Worm (Caenorhabditis elegans) whole organism, early embryonic: Measurements from ENCODE around the gene pyp-1.

Experiments
- B0310.2 ChIP-seq: sonication (generic microtip); optimal IDR thresholded peaks from 2 replicates; lab custom pipeline; 2016; ENCODE audit warnings: mild to moderate bottlenecking, missing genetic modification characterization, missing compliant biosample characterization
- F13C5.2 ChIP-seq: sonication (generic microtip); optimal IDR thresholded peaks from 2 replicates; lab custom pipeline; 2017; ENCODE audit warnings: mild to moderate bottlenecking, missing genetic modification characterization, inconsistent platforms, missing compliant biosample characterization
- aly-1 ChIP-seq: sonication (generic microtip); optimal IDR thresholded peaks from 2 replicates; lab custom pipeline; 2016; ENCODE audit warnings: missing genetic modification characterization, missing compliant biosample characterization
- ama-1 ChIP-seq: fragments of 150-350 bp; optimal IDR thresholded peaks from 2 replicates; lab custom pipeline; 2014
- ceh-13 ChIP-seq: fragments of 200-800 bp; sonication (Bioruptor generic); optimal IDR thresholded peaks from 2 replicates; lab custom pipeline; 2018; ENCODE audit warnings: mild to moderate bottlenecking, missing genetic modification characterization, missing compliant biosample characterization
- ceh-36 ChIP-seq: sonication (generic microtip); optimal IDR thresholded peaks from 2 replicates; lab custom pipeline; 2016; ENCODE audit warnings: missing genetic modification characterization, inconsistent platforms, missing compliant biosample characterization
- ets-7 ChIP-seq: sonication (generic microtip); optimal IDR thresholded peaks from 2 replicates; lab custom pipeline; 2016; ENCODE audit warnings: missing genotype, missing genetic modification characterization, missing compliant biosample characterization
- flt-1 ChIP-seq: fragments of 200-800 bp; sonication (Bioruptor generic); IDR thresholded peaks from 2 replicates; pipeline ENCODE4 v1.3.6; 2022; ENCODE audit warnings: missing genetic modification characterization, missing compliant biosample characterization
- hmbx-1 ChIP-seq: sonication (generic microtip); optimal IDR thresholded peaks from 2 replicates; lab custom pipeline; 2016; ENCODE audit warnings: mild to moderate bottlenecking, missing genetic modification characterization, missing compliant biosample characterization
- hmg-4 ChIP-seq: fragments of 200-800 bp; sonication (Bioruptor generic); optimal IDR thresholded peaks from 2 replicates; lab custom pipeline; 2018; ENCODE audit warnings: mild to moderate bottlenecking, missing genetic modification characterization, missing compliant biosample characterization
- hnd-1 ChIP-seq: sonication (generic microtip); optimal IDR thresholded peaks from 2 replicates; lab custom pipeline; 2016; ENCODE audit warnings: missing genetic modification characterization, missing compliant biosample characterization
- pes-1 ChIP-seq: fragments of 200-800 bp; sonication (Bioruptor generic); IDR thresholded peaks from 2 replicates; pipeline ENCODE4 v1.3.6; 2022; ENCODE audit warnings: missing genetic modification reagents, missing genetic modification characterization, missing compliant biosample characterization
- scrt-1 ChIP-seq: fragments of 200-800 bp; sonication (Bioruptor generic); IDR thresholded peaks from 2 replicates; pipeline ENCODE4 v1.3.6; 2022; ENCODE audit warnings: missing genetic modification characterization, missing compliant biosample characterization
- sea-1 ChIP-seq: fragments of 200-800 bp; sonication (Bioruptor generic); conservative IDR thresholded peaks from 2 replicates; pipeline ENCODE4 v1.3.6; 2022; ENCODE audit warnings: missing genetic modification characterization, missing compliant biosample characterization
- tbx-11 ChIP-seq: fragments of 200-800 bp; sonication (Bioruptor generic); IDR thresholded peaks from 2 replicates; pipeline ENCODE4 v1.3.6; 2022; ENCODE audit warnings: missing genetic modification characterization, missing compliant biosample characterization
- tbx-37 ChIP-seq: fragments of 200-800 bp; sonication (Bioruptor generic); conservative IDR thresholded peaks from 2 replicates; pipeline ENCODE4 v1.3.6; 2022; ENCODE audit warnings: missing genetic modification reagents, missing genetic modification characterization, missing compliant biosample characterization
- tra-4 ChIP-seq: sonication (generic microtip); optimal IDR thresholded peaks from 2 replicates; lab custom pipeline; 2017; ENCODE audit warnings: missing genetic modification characterization, missing compliant biosample characterization

pyp-1 gene

ce11 chrIV:10016977-10017376 is 18.3 kb upstream of the pyp-1 start, which contains the start of gene ent-7:
TSS of gene ent-7 (plus strand) at chrIV:10017277.
- no peak for TF ChIP-seq ceh-13 (GFP tag; lab: Kevin White, UChicago)
- no peak for TF ChIP-seq tbx-11 (GFP tag; lab: Robert Waterston, UW)
- no peak for TF ChIP-seq B0310.2 (tag; lab: Kevin White, UChicago)
- TF ChIP-seq scrt-1 (GFP tag; lab: Robert Waterston, UW), result no peak
- TF ChIP-seq ama-1 (lab: Kevin White, UChicago), result no peak
- TF ChIP-seq hnd-1 (tag; lab: Kevin White, UChicago), result no peak
- no peak for TF ChIP-seq aly-1 (tag; lab: Kevin White, UChicago)
- TF ChIP-seq tbx-37 (GFP tag; lab: Robert Waterston, UW), result no peak
- TF ChIP-seq hmg-4 (GFP tag; lab: Kevin White, UChicago), result no peak
- no peak for TF ChIP-seq hmbx-1 (tag; lab: Kevin White, UChicago)
- no peak for TF ChIP-seq flt-1
- TF ChIP-seq pes-1, result no peak
- TF ChIP-seq ceh-36 (tag; lab: Kevin White, UChicago), result no peak
- no peak for TF ChIP-seq tra-4 (tag; lab: Kevin White, UChicago)
- TF ChIP-seq F13C5.2, result no peak

DNA sequence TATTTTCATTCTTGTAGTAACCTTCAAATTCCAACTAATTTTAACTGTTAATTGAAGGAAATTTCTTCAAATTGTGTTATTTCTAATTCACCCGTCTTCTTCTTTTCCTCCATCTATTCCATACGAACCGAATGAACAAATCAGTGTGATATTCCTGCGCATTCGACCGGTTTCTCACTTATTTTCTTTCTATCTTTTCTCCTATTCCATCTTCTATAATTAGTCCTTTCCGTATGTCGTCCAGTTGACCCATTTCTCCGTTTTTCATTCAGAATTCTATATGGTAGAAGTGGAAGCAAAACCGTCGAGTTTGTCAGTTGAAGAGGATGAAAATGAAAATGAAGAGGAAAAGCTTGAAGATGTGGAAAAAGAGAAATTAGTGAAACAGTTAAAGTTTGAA is 10.8 kb upstream of the pyp-1 start, which contains the start of gene magu-4:
magu-4 (plus strand) TSS at position 218 of the 400 bp plus-strand sequence.
- TF ChIP-seq tbx-11 (GFP tag; lab: Robert Waterston, UW) (no peak), ets-7 (tag; lab: Kevin White, UChicago) (no peak), ama-1 (lab: Kevin White, UChicago) (no peak), tra-4 (tag; lab: Kevin White, UChicago) (no peak), hmg-4 (GFP tag; lab: Kevin White, UChicago) (no peak), tbx-37 (GFP tag; lab: Robert Waterston, UW) (no peak), B0310.2 (tag; lab: Kevin White, UChicago) (no peak), ceh-36 (tag; lab: Kevin White, UChicago) (no peak), pes-1 (no peak), flt-1 (no peak), aly-1 (tag; lab: Kevin White, UChicago) (no peak), ceh-13 (GFP tag; lab: Kevin White, UChicago) (no peak), hmbx-1 (tag; lab: Kevin White, UChicago) (no peak), hnd-1 (tag; lab: Kevin White, UChicago) (no peak), F13C5.2 (no peak), sea-1 (GFP tag; lab: Robert Waterston, UW) (no peak), scrt-1 (GFP tag; lab: Robert Waterston, UW) (no peak)

DNA sequence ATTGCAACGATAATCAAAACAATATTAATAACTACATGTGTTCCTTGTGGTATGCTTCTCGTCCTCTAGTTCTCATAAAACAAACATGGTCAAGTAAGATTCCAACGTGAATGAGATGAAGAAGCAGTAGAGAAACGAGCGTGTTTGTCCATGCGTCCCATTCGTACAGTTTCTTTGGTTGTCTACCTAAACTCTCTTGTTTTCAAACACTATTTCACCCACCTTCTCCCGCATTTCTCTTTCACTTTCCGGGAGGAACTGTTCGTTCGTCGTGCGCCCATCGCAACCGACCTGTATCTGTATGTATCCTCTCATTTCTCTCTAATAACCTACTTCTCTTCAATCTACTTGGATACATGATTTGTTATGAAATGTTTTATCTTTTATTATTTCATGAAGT is 9.0 kb upstream of the pyp-1 start:
- no peak for TF ChIP-seq ets-7 (tag; lab: Kevin White, UChicago)
- TF ChIP-seq scrt-1 (GFP tag; lab: Robert Waterston, UW), result no peak
- no peak for TF ChIP-seq ceh-36 (tag; lab: Kevin White, UChicago)
- no peak for TF ChIP-seq aly-1 (tag; lab: Kevin White, UChicago)
- TF ChIP-seq tra-4 (tag; lab: Kevin White, UChicago), result no peak

- TF ChIP-seq ama-1 (lab: Kevin White, UChicago), result no peak
- TF ChIP-seq aly-1 (tag; lab: Kevin White, UChicago), result no peak
- no peak for TF ChIP-seq F13C5.2
- TF ChIP-seq scrt-1 (GFP tag; lab: Robert Waterston, UW), result no peak
- no peak for TF ChIP-seq pes-1
- no peak for TF ChIP-seq flt-1
- TF ChIP-seq ceh-36 (tag; lab: Kevin White, UChicago), result no peak
- no peak for TF ChIP-seq hmg-4 (GFP tag; lab: Kevin White, UChicago)
- no peak for TF ChIP-seq tbx-11 (GFP tag; lab: Robert Waterston, UW)
- TF ChIP-seq ets-7 (tag; lab: Kevin White, UChicago), result no peak
Measured at ce11 chrIV:10006792-10007191, 8.1 kb upstream of the pyp-1 start, which contains the start of gene C47E12.13. TSS of gene C47E12.13 (minus strand) at chrIV:10006892.

ce11 chrIV:10003372-10003771 is 4.6 kb upstream of the pyp-1 start, which contains the start of the genes C47E12.2 and sars-1:
TSS of gene C47E12.2 (minus strand) at chrIV:10003502.
TSS of gene sars-1 (plus strand) at chrIV:10003726.
- TF ChIP-seq sea-1 (GFP tag; lab: Robert Waterston, UW), result no peak
- no peak for TF ChIP-seq ceh-13 (GFP tag; lab: Kevin White, UChicago)
- TF ChIP-seq pes-1, result no peak
- no peak for TF ChIP-seq flt-1
- TF ChIP-seq ceh-36 (tag; lab: Kevin White, UChicago), result no peak
- no peak for TF ChIP-seq hmbx-1 (tag; lab: Kevin White, UChicago)
- TF ChIP-seq aly-1 (tag; lab: Kevin White, UChicago), result no peak
- no peak for TF ChIP-seq tbx-37 (GFP tag; lab: Robert Waterston, UW)
- TF ChIP-seq hnd-1 (tag; lab: Kevin White, UChicago), result no peak
- TF ChIP-seq tbx-11 (GFP tag; lab: Robert Waterston, UW), result no peak
- no peak for TF ChIP-seq hmg-4 (GFP tag; lab: Kevin White, UChicago)
- no peak for TF ChIP-seq tra-4 (tag; lab: Kevin White, UChicago)
- TF ChIP-seq F13C5.2, result no peak
- no peak for TF ChIP-seq B0310.2 (tag; lab: Kevin White, UChicago)
- no peak for TF ChIP-seq scrt-1 (GFP tag; lab: Robert Waterston, UW)
- no peak for TF ChIP-seq ets-7 (tag; lab: Kevin White, UChicago)
- no peak for TF ChIP-seq ama-1 (lab: Kevin White, UChicago)

DNA sequence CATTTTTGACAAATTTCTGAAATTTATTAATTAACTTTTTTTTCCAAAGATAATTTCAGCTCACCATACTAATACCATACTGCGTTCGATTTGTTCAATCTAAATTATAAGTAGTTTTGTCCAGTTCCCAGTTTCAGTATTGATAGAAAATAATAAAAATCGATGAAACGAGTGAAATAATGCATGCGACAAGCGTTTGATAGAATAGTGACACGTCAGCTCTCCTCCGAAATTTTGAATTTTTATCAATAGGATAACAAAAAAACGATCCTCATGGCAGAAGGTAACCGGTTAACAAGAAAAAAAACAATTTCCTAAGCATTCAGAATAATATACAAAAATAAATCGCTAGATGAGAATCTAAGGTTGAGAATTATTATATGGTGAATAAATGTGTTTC is 3.0 kb upstream of the pyp-1 start, which contains the start of gene C47E12.3:
C47E12.3 (minus strand) TSS at position 101 of the 400 bp plus-strand sequence.
- TF ChIP-seq scrt-1 (GFP tag; lab: Robert Waterston, UW), result no peak
- TF ChIP-seq tra-4 (tag; lab: Kevin White, UChicago), result no peak
- TF ChIP-seq B0310.2 (tag; lab: Kevin White, UChicago), result no peak

- peak; percentile 61 for TF ChIP-seq ama-1 (lab: Kevin White, UChicago)
- no peak for TF ChIP-seq aly-1 (tag; lab: Kevin White, UChicago)
Measured at ce11 chrIV:9994895-9995394, 3.8 kb downstream of the pyp-1 start, which contains the start of gene uba-1. TSS of gene uba-1 (minus strand) at chrIV:9994945.
